Worm (Caenorhabditis elegans): ENCODE data around the gene fbxb-117.

DNA sequence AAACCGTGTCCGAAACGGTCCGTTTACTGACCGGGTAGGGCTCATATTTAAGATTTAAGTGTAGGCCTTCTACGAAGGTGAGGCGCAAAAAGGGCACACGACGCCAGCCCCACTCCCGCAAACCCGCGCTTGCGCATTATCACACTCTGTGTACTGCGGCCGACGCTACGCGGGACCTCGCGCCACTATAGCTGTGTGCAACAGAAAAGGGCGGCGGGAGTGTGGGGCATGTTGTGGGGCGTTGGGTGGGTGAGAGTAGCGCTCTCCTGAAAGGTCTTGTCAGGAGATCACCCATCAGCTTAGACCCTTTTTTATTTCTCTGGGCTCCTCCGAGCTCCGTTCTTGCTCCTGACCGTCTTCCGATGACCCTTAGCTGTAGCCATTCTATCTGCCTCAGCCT is 25.7 kb downstream of the fbxb-117 start:
- no peak for TF ChIP-seq pha-4 (tag; optimal IDR thresholded peaks at IDR 0.05)
- no peak for TF ChIP-seq mdl-1 (tag; optimal IDR thresholded peaks at IDR 0.05)
- TF ChIP-seq nhr-12 (tag; optimal IDR thresholded peaks at IDR 0.05), result no peak
- no peak for TF ChIP-seq nhr-25 (tag; optimal IDR thresholded peaks at IDR 0.05)
- TF ChIP-seq sea-2 (GFP tag; optimal IDR thresholded peaks at IDR 0.05), result no peak
- no peak for TF ChIP-seq nhr-11 (tag; optimal IDR thresholded peaks at IDR 0.05)
- no peak for TF ChIP-seq elt-1 (tag; optimal IDR thresholded peaks at IDR 0.05)
- TF ChIP-seq ama-1 (optimal IDR thresholded peaks at IDR 0.05), result no peak
- TF ChIP-seq R02D3.7 (tag; optimal IDR thresholded peaks at IDR 0.05), result no peak
- TF ChIP-seq ceh-82 (tag; optimal IDR thresholded peaks at IDR 0.05), result no peak
- TF ChIP-seq unc-39 (tag; optimal IDR thresholded peaks at IDR 0.05), result no peak
- no peak for TF ChIP-seq egl-27 (tag; optimal IDR thresholded peaks at IDR 0.05)
- TF ChIP-seq lin-39 (tag; optimal IDR thresholded peaks at IDR 0.05), result no peak

Measured in whole organism, L3 larva.